Fruit fly (Drosophila melanogaster) whole organism, prepupa: ENCODE measurements around the gene Alms1b.

ENCODE experiments used
- CG10631 ChIP-seq: fragments of 200-800 bp; sonication (Bioruptor generic); optimal IDR thresholded peaks from 2 replicates; lab custom pipeline; 2016; ENCODE audit warnings: missing biosample characterization, missing genetic modification characterization
- CG10669 ChIP-seq: fragments of 200-800 bp; sonication (Bioruptor generic); optimal IDR thresholded peaks from 3 replicates; lab custom pipeline; 2018; ENCODE audit warnings: missing biosample characterization, mild to moderate bottlenecking, missing genetic modification characterization, moderate library complexity
- CG11294 ChIP-seq: fragments of 200-800 bp; sonication (Bioruptor generic); IDR thresholded peaks from 2 replicates; pipeline ENCODE4 v1.3.6; 2022; ENCODE audit warnings: missing biosample characterization, missing genetic modification characterization
- CG15336 ChIP-seq: fragments of 200-800 bp; sonication (Bioruptor generic); IDR thresholded peaks from 2 replicates; pipeline ENCODE4 v1.3.6; 2022; ENCODE audit warnings: missing biosample characterization, missing genetic modification characterization
- CG1621 ChIP-seq: fragments of 200-800 bp; sonication (Bioruptor generic); optimal IDR thresholded peaks from 3 replicates; lab custom pipeline; 2018; ENCODE audit warnings: missing biosample characterization, mild to moderate bottlenecking, missing genetic modification characterization
- CG16779 ChIP-seq: fragments of 200-800 bp; sonication (Bioruptor generic); optimal IDR thresholded peaks from 3 replicates; lab custom pipeline; 2017; ENCODE audit warnings: missing biosample characterization, mild to moderate bottlenecking, missing genetic modification characterization
- CG34406 ChIP-seq: fragments of 200-800 bp; sonication (Bioruptor generic); optimal IDR thresholded peaks from 3 replicates; lab custom pipeline; 2016; ENCODE audit warnings: missing biosample characterization, missing genetic modification characterization
- CG3919 ChIP-seq: fragments of 200-800 bp; sonication (Bioruptor generic); optimal IDR thresholded peaks from 3 replicates; lab custom pipeline; 2016; ENCODE audit warnings: missing biosample characterization, missing genetic modification characterization
- CG4318 ChIP-seq: fragments of 200-800 bp; sonication (Bioruptor generic); optimal IDR thresholded peaks from 3 replicates; lab custom pipeline; 2017; ENCODE audit warnings: missing biosample characterization, mild to moderate bottlenecking, missing genetic modification characterization
- CG6163 ChIP-seq: fragments of 200-800 bp; sonication (Bioruptor generic); IDR thresholded peaks from 3 replicates; pipeline ENCODE4 v1.3.6; 2022; ENCODE audit warnings: missing biosample characterization, missing genetic modification characterization
- CG6792 ChIP-seq: fragments of 200-800 bp; sonication (Bioruptor generic); optimal IDR thresholded peaks from 3 replicates; lab custom pipeline; 2016; ENCODE audit warnings: missing biosample characterization, missing genetic modification characterization
- CG6808 ChIP-seq: fragments of 200-800 bp; sonication (Bioruptor generic); optimal IDR thresholded peaks from 3 replicates; lab custom pipeline; 2017; ENCODE audit warnings: missing biosample characterization, missing genetic modification characterization, mild to moderate bottlenecking, moderate library complexity, missing genetic modification reagents
- CG6854 ChIP-seq: fragments of 200-800 bp; sonication (Bioruptor generic); optimal IDR thresholded peaks from 2 replicates; lab custom pipeline; 2017; ENCODE audit warnings: missing biosample characterization, mild to moderate bottlenecking, missing genetic modification characterization
- CG7368 ChIP-seq: fragments of 200-800 bp; sonication (Bioruptor generic); optimal IDR thresholded peaks from 3 replicates; lab custom pipeline; 2016; ENCODE audit warnings: missing biosample characterization, missing genetic modification characterization
- CG8119 ChIP-seq: fragments of 200-800 bp; sonication (Bioruptor generic); IDR thresholded peaks from 3 replicates; pipeline ENCODE4 v1.3.6; 2022; ENCODE audit warnings: missing biosample characterization, missing genetic modification characterization
- CG8319 ChIP-seq: fragments of 200-800 bp; sonication (Bioruptor generic); optimal IDR thresholded peaks from 3 replicates; lab custom pipeline; 2016; ENCODE audit warnings: missing biosample characterization, missing genetic modification characterization
- CG8632 ChIP-seq: fragments of 200-800 bp; sonication (Bioruptor generic); optimal IDR thresholded peaks from 3 replicates; lab custom pipeline; 2016; ENCODE audit warnings: missing biosample characterization, missing genetic modification characterization
- CG9139 ChIP-seq: fragments of 200-800 bp; sonication (Bioruptor generic); optimal IDR thresholded peaks from 3 replicates; lab custom pipeline; 2017; ENCODE audit warnings: missing biosample characterization, mild to moderate bottlenecking, missing genetic modification characterization
- Eip75B ChIP-seq: fragments of 200-800 bp; sonication (Bioruptor generic); optimal IDR thresholded peaks from 3 replicates; lab custom pipeline; 2016; ENCODE audit warnings: missing biosample characterization, missing genetic modification characterization
- Eip78C ChIP-seq: fragments of 200-800 bp; sonication (Bioruptor generic); peaks from one replicate; lab custom pipeline; 2016; ENCODE audit warnings: missing biosample characterization, missing genetic modification characterization
- Sox102F ChIP-seq: fragments of 200-800 bp; sonication (Bioruptor generic); optimal IDR thresholded peaks from 2 replicates; lab custom pipeline; 2016; ENCODE audit warnings: missing biosample characterization, mild to moderate bottlenecking, missing genetic modification characterization
- Sox14 ChIP-seq: fragments of 200-800 bp; sonication (Bioruptor generic); optimal IDR thresholded peaks from 3 replicates; lab custom pipeline; 2016; ENCODE audit warnings: missing biosample characterization, missing genetic modification characterization
- acj6 ChIP-seq: fragments of 200-800 bp; sonication (Bioruptor generic); optimal IDR thresholded peaks from 3 replicates; lab custom pipeline; 2016; ENCODE audit warnings: missing biosample characterization, missing genetic modification characterization
- dac ChIP-seq: fragments of 200-800 bp; sonication (Bioruptor generic); optimal IDR thresholded peaks from 2 replicates; lab custom pipeline; 2017; ENCODE audit warnings: missing biosample characterization, mild to moderate bottlenecking, missing genetic modification characterization
- dsx ChIP-seq: fragments of 200-800 bp; optimal IDR thresholded peaks from 3 replicates; lab custom pipeline; 2019; ENCODE audit warnings: missing biosample characterization, mild to moderate bottlenecking, missing genetic modification characterization, moderate library complexity; ENCODE audit not compliant: poor library complexity, severe bottlenecking
- eg ChIP-seq: fragments of 200-800 bp; sonication (Bioruptor generic); IDR thresholded peaks from 3 replicates; pipeline ENCODE4 v1.3.6; 2022; ENCODE audit warnings: missing biosample characterization, missing genetic modification characterization
- fd59A ChIP-seq: fragments of 200-800 bp; sonication (Bioruptor generic); optimal IDR thresholded peaks from 2 replicates; lab custom pipeline; 2017; ENCODE audit warnings: missing biosample characterization, mild to moderate bottlenecking, missing genetic modification characterization, missing genetic modification reagents
- fkh ChIP-seq: fragments of 200-800 bp; sonication (Bioruptor generic); optimal IDR thresholded peaks from 3 replicates; lab custom pipeline; 2017; ENCODE audit warnings: missing biosample characterization, mild to moderate bottlenecking, missing genetic modification characterization, moderate library complexity
- lz ChIP-seq: fragments of 200-800 bp; sonication (Bioruptor generic); optimal IDR thresholded peaks from 3 replicates; lab custom pipeline; 2016; ENCODE audit warnings: missing biosample characterization, missing genetic modification characterization
- net ChIP-seq: fragments of 200-800 bp; sonication (Bioruptor generic); optimal IDR thresholded peaks from 3 replicates; lab custom pipeline; 2016; ENCODE audit warnings: missing biosample characterization, missing genetic modification characterization
- pdm3 ChIP-seq: fragments of 200-800 bp; sonication (Bioruptor generic); optimal IDR thresholded peaks from 3 replicates; lab custom pipeline; 2016; ENCODE audit warnings: missing biosample characterization, missing genetic modification characterization
- salr ChIP-seq, 2 experiments: fragments of 200-800 bp; sonication (Bioruptor generic); optimal IDR thresholded peaks; 3 replicates each; lab custom pipeline; 2016 to 2018; ENCODE audit warnings: missing biosample characterization in 2 of 2, missing genetic modification characterization in 2 of 2, mild to moderate bottlenecking in 1 of 2
- ss ChIP-seq, 2 experiments: fragments of 200-800 bp; sonication (Bioruptor generic); optimal IDR thresholded peaks; 2 replicates in 1 of 2; 3 replicates in 1 of 2; lab custom pipeline; 2017 to 2018; ENCODE audit warnings: mild to moderate bottlenecking in 2 of 2, missing biosample characterization in 2 of 2, missing genetic modification characterization in 2 of 2, moderate library complexity in 1 of 2
- svp ChIP-seq: fragments of 200-800 bp; sonication (Bioruptor generic); peaks from one replicate; lab custom pipeline; 2016; ENCODE audit warnings: missing biosample characterization, missing genetic modification characterization
- topi ChIP-seq: fragments of 200-800 bp; sonication (Bioruptor generic); optimal IDR thresholded peaks from 3 replicates; lab custom pipeline; 2016; ENCODE audit warnings: missing biosample characterization, missing genetic modification characterization

Gene Alms1b

dm6 chrX:4599897-4600469, 30.8 kb downstream of the Alms1b start:
- TF ChIP-seq CG6808 (GFP tag; lab: Kevin White, UChicago): no peak
- no peak for TF ChIP-seq topi (GFP tag; lab: Kevin White, UChicago)
- TF ChIP-seq CG4318 (GFP tag; lab: Kevin White, UChicago): no peak
- TF ChIP-seq Eip75B (GFP tag; lab: Kevin White, UChicago): no peak
- no peak for TF ChIP-seq svp (GFP tag; lab: Kevin White, UChicago)
- TF ChIP-seq CG6854 (GFP tag; lab: Kevin White, UChicago): no peak
- TF ChIP-seq Sox14: no peak
- TF ChIP-seq net: no peak

- TF ChIP-seq CG6163: 0 out of 3 replicates have a peak, but pooled peaks have one; percentile 37
- no peak for TF ChIP-seq CG8319
- no peak for TF ChIP-seq CG4318 (GFP tag; lab: Kevin White, UChicago)
- no peak for TF ChIP-seq CG6854 (GFP tag; lab: Kevin White, UChicago)
- TF ChIP-seq CG15336 (GFP tag; lab: Robert Waterston, UW): 0 out of 2 replicates have a peak, but pooled peaks have one; percentile 16
- TF ChIP-seq fkh (GFP tag; lab: Kevin White, UChicago): peak; percentile 79
- peak; percentile 28 to 64 for TF ChIP-seq ss (GFP tag; optimal IDR thresholded peaks at IDR 0.05; lab: Kevin White, UChicago)
- TF ChIP-seq pdm3 (GFP tag; lab: Kevin White, UChicago): no peak
- no peak for TF ChIP-seq CG10669
- TF ChIP-seq salr (GFP tag; optimal IDR thresholded peaks at IDR 0.05; lab: Kevin White, UChicago): no peak
- TF ChIP-seq svp (GFP tag; lab: Kevin White, UChicago): peak; percentile 77
- no peak for TF ChIP-seq CG8119 (GFP tag; lab: Robert Waterston, UW)
- TF ChIP-seq CG34406 (GFP tag; lab: Kevin White, UChicago): no peak
- TF ChIP-seq lz: no peak
- no peak for TF ChIP-seq Sox102F (GFP tag; lab: Kevin White, UChicago)
- TF ChIP-seq dac: no peak
- no peak for TF ChIP-seq CG16779 (tag; lab: Kevin White, UChicago)
- TF ChIP-seq acj6 (GFP tag; lab: Kevin White, UChicago): no peak
- TF ChIP-seq CG6792 (GFP tag; lab: Kevin White, UChicago): no peak
- peak; percentile 23 for TF ChIP-seq CG6808 (GFP tag; lab: Kevin White, UChicago)
- no peak for TF ChIP-seq CG8632 (GFP tag; lab: Kevin White, UChicago)
- TF ChIP-seq CG10631 (GFP tag; lab: Kevin White, UChicago): no peak
- TF ChIP-seq Eip78C (GFP tag; lab: Kevin White, UChicago): peak; percentile 32
- no peak for TF ChIP-seq dsx
- no peak for TF ChIP-seq CG3919 (GFP tag; lab: Kevin White, UChicago)
- TF ChIP-seq CG1621 (tag; lab: Kevin White, UChicago): peak; percentile 7
- no peak for TF ChIP-seq CG9139 (GFP tag; lab: Kevin White, UChicago)
- no peak for TF ChIP-seq eg (GFP tag; lab: Robert Waterston, UW)
- TF ChIP-seq CG7368 (GFP tag; lab: Kevin White, UChicago): no peak
- no peak for TF ChIP-seq fd59A (GFP tag; lab: Kevin White, UChicago)
- no peak for TF ChIP-seq CG11294 (GFP tag; lab: Robert Waterston, UW)
Observed at dm6 chrX:4596467-4597183, 34.1 kb downstream of the Alms1b start.

dm6 chrX:4592258-4592657, 38.5 kb downstream of the Alms1b start:
- TF ChIP-seq Sox102F (GFP tag; lab: Kevin White, UChicago): no peak
- peak; percentile 45 for TF ChIP-seq Sox14
- peak; percentile 56 for TF ChIP-seq svp (GFP tag; lab: Kevin White, UChicago)

- TF ChIP-seq Sox102F (GFP tag; lab: Kevin White, UChicago) (no peak), acj6 (GFP tag; lab: Kevin White, UChicago) (peak; percentile 2)
Observed at dm6 chrX:4590772-4591064, 40.0 kb downstream of the Alms1b start.
